Worm (Caenorhabditis elegans) whole organism, mixed stage, embryonic: ENCODE data around the gene brap-2.

Experiments
- ceh-83 ChIP-seq: fragments of 200-800 bp; sonication (Bioruptor generic); optimal IDR thresholded peaks from 2 replicates; lab custom pipeline; 2018; ENCODE audit warnings: mild to moderate bottlenecking, missing genetic modification characterization, missing compliant biosample characterization
- ces-1 ChIP-seq: fragments of 150-350 bp; optimal IDR thresholded peaks from 2 replicates; lab custom pipeline; 2014; ENCODE audit warnings: missing biosample characterization, missing genetic modification reagents, missing genetic modification characterization
- mep-1 ChIP-seq: fragments of 150-350 bp; optimal IDR thresholded peaks from 2 replicates; lab custom pipeline; 2017; ENCODE audit warnings: missing biosample characterization, missing genetic modification reagents, missing genetic modification characterization, inconsistent platforms
- nhr-28 ChIP-seq: fragments of 150-350 bp; optimal IDR thresholded peaks from 2 replicates; lab custom pipeline; 2014; ENCODE audit warnings: missing biosample characterization, missing genetic modification characterization
- snpc-4 ChIP-seq: fragments of 150-350 bp; optimal IDR thresholded peaks from 2 replicates; lab custom pipeline; 2014; ENCODE audit warnings: missing biosample characterization, missing genetic modification characterization

DNA sequence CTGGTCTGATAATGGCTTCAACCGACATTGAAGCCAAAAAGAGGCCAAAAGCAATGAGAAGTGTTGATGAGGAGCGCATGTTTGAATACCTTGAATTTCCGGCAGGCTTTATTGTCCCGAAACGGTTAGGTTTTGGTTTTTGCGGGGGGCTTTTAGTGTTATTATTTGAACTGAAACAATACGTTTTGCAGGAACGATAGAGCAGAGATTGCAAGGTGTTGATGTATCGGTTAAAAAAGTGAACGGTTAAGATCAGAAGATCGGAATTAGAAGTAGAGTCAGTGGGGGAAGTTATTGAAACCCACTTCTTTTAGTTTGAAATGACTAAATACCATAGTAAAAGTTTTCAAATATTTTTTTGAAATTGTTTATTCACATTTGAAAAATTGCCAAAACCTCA, 14.6 kb upstream of the brap-2 start, which contains the start of gene clec-141:
- no peak for TF ChIP-seq nhr-28
- no peak for TF ChIP-seq ces-1 (GFP tag; lab: Kevin White, UChicago)
- no peak for TF ChIP-seq mep-1 (tag; lab: Kevin White, UChicago)
- TF ChIP-seq ceh-83 (GFP tag; lab: Kevin White, UChicago): no peak
- TF ChIP-seq snpc-4 (tag; lab: Kevin White, UChicago): no peak
